Fruit fly (Drosophila melanogaster) whole organism, embryonic: Measurements from ENCODE around the gene CAH7.

ENCODE experiments used
- Atf3 ChIP-seq: fragments of 200-800 bp; sonication (Bioruptor generic); optimal IDR thresholded peaks from 3 replicates; lab custom pipeline; 2016; ENCODE audit warnings: missing biosample characterization, missing genetic modification characterization
- C15 ChIP-seq: fragments of 200-800 bp; sonication (Bioruptor generic); IDR thresholded peaks from 3 replicates; pipeline ENCODE4 v1.3.6; 2022; ENCODE audit warnings: missing biosample characterization, missing genetic modification characterization
- CG11085 ChIP-seq: fragments of 200-800 bp; sonication (Bioruptor generic); IDR thresholded peaks from 2 replicates; pipeline ENCODE4 v1.3.6; 2022; ENCODE audit warnings: missing biosample characterization, missing genetic modification characterization
- CG11504 ChIP-seq: fragments of 200-800 bp; sonication (Bioruptor generic); optimal IDR thresholded peaks from 3 replicates; lab custom pipeline; 2019; ENCODE audit warnings: missing biosample characterization, mild to moderate bottlenecking, missing genetic modification characterization, moderate library complexity
- CG11723 ChIP-seq: fragments of 200-800 bp; sonication (Bioruptor generic); optimal IDR thresholded peaks from 2 replicates; lab custom pipeline; 2017; ENCODE audit warnings: missing biosample characterization, mild to moderate bottlenecking, missing genetic modification characterization
- CG12104 ChIP-seq: fragments of 200-800 bp; sonication (Bioruptor generic); optimal IDR thresholded peaks from 3 replicates; lab custom pipeline; 2016; ENCODE audit warnings: missing biosample characterization, missing genetic modification characterization
- CG12391 ChIP-seq: fragments of 200-800 bp; sonication (Bioruptor generic); optimal IDR thresholded peaks from 3 replicates; lab custom pipeline; 2018; ENCODE audit warnings: missing biosample characterization, mild to moderate bottlenecking, missing genetic modification characterization, moderate library complexity
- CG12942 ChIP-seq: fragments of 200-800 bp; sonication (Bioruptor generic); optimal IDR thresholded peaks from 3 replicates; lab custom pipeline; 2016; ENCODE audit warnings: missing biosample characterization, missing genetic modification characterization
- CG13424 ChIP-seq: fragments of 200-800 bp; sonication (Bioruptor generic); optimal IDR thresholded peaks from 2 replicates; lab custom pipeline; 2019; ENCODE audit warnings: missing biosample characterization, mild to moderate bottlenecking, missing genetic modification characterization, moderate library complexity
- CG13775 ChIP-seq: fragments of 200-800 bp; sonication (Bioruptor generic); optimal IDR thresholded peaks from 3 replicates; lab custom pipeline; 2017; ENCODE audit warnings: missing biosample characterization, mild to moderate bottlenecking, missing genetic modification characterization
- CG15514 ChIP-seq: fragments of 200-800 bp; sonication (Bioruptor generic); optimal IDR thresholded peaks from 3 replicates; lab custom pipeline; 2017; ENCODE audit warnings: missing biosample characterization, missing genetic modification characterization, mild to moderate bottlenecking, moderate library complexity, missing genetic modification reagents
- CG17568 ChIP-seq: fragments of 200-800 bp; sonication (Bioruptor generic); optimal IDR thresholded peaks from 2 replicates; lab custom pipeline; 2018; ENCODE audit warnings: missing biosample characterization, mild to moderate bottlenecking, missing genetic modification characterization, moderate library complexity
- CG31441 ChIP-seq: fragments of 200-800 bp; sonication (Bioruptor generic); IDR thresholded peaks from 2 replicates; pipeline ENCODE4 v1.3.6; 2022; ENCODE audit warnings: missing biosample characterization, missing genetic modification characterization
- CG3995 ChIP-seq: fragments of 200-800 bp; sonication (Bioruptor generic); optimal IDR thresholded peaks from 3 replicates; lab custom pipeline; 2016; ENCODE audit warnings: missing biosample characterization, missing genetic modification characterization
- CG4282 ChIP-seq: fragments of 200-800 bp; sonication (Bioruptor generic); optimal IDR thresholded peaks from 2 replicates; lab custom pipeline; 2016; ENCODE audit warnings: missing biosample characterization, missing genetic modification characterization
- CG4328 ChIP-seq: fragments of 200-800 bp; sonication (Bioruptor generic); optimal IDR thresholded peaks from 3 replicates; lab custom pipeline; 2017; ENCODE audit warnings: missing biosample characterization, missing genetic modification reagents, missing genetic modification characterization
- CG4730 ChIP-seq: fragments of 200-800 bp; sonication (Bioruptor generic); IDR thresholded peaks from 2 replicates; pipeline ENCODE4 v1.3.6; 2022; ENCODE audit warnings: missing biosample characterization, missing genetic modification characterization
- CG4854 ChIP-seq: fragments of 200-800 bp; sonication (Bioruptor generic); optimal IDR thresholded peaks from 2 replicates; lab custom pipeline; 2016; ENCODE audit warnings: missing biosample characterization, missing genetic modification characterization, inconsistent platforms
- CG5953 ChIP-seq: fragments of 200-800 bp; sonication (Bioruptor generic); IDR thresholded peaks from 2 replicates; pipeline ENCODE4 v1.3.6; 2022; ENCODE audit warnings: missing biosample characterization, missing genetic modification characterization
- CG6272 ChIP-seq: fragments of 200-800 bp; sonication (Bioruptor generic); IDR thresholded peaks from 2 replicates; pipeline ENCODE4 v1.3.6; 2022; ENCODE audit warnings: missing biosample characterization, missing genetic modification characterization
- CG6654 ChIP-seq: fragments of 200-800 bp; sonication (Bioruptor generic); optimal IDR thresholded peaks from 2 replicates; lab custom pipeline; 2017; ENCODE audit warnings: missing biosample characterization, mild to moderate bottlenecking, missing genetic modification characterization
- CG6683 ChIP-seq: fragments of 200-800 bp; sonication (Bioruptor generic); optimal IDR thresholded peaks from 2 replicates; lab custom pipeline; 2017; ENCODE audit warnings: missing biosample characterization, mild to moderate bottlenecking, missing genetic modification characterization, missing genetic modification reagents
- CG8765 ChIP-seq: fragments of 200-800 bp; sonication (Bioruptor generic); IDR thresholded peaks from 2 replicates; pipeline ENCODE4 v1.3.6; 2022; ENCODE audit warnings: missing biosample characterization, missing genetic modification characterization
- CoRest ChIP-seq: fragments of 200-800 bp; sonication (Bioruptor generic); optimal IDR thresholded peaks from 3 replicates; lab custom pipeline; 2018; ENCODE audit warnings: missing biosample characterization, mild to moderate bottlenecking, missing genetic modification characterization, moderate library complexity
- Dbx ChIP-seq: fragments of 200-800 bp; sonication (Bioruptor generic); IDR thresholded peaks from 3 replicates; pipeline ENCODE4 v1.3.6; 2022; ENCODE audit warnings: missing biosample characterization, missing genetic modification characterization
- E2f2 ChIP-seq: fragments of 200-800 bp; sonication (Bioruptor generic); IDR thresholded peaks from 2 replicates; pipeline ENCODE4 v1.3.6; 2022; ENCODE audit warnings: missing biosample characterization, missing genetic modification characterization
- ERR ChIP-seq: fragments of 200-800 bp; sonication (Bioruptor generic); optimal IDR thresholded peaks from 2 replicates; lab custom pipeline; 2016; ENCODE audit warnings: missing biosample characterization, missing genetic modification characterization
- Fer2 ChIP-seq: fragments of 200-800 bp; sonication (Bioruptor generic); optimal IDR thresholded peaks from 2 replicates; lab custom pipeline; 2018; ENCODE audit warnings: missing biosample characterization, mild to moderate bottlenecking, missing genetic modification characterization, moderate library complexity
- Hr51 ChIP-seq, 2 experiments: fragments of 200-800 bp; sonication (Bioruptor generic); optimal IDR thresholded peaks; 2 replicates in 1 of 2; 3 replicates in 1 of 2; lab custom pipeline; 2016 to 2018; ENCODE audit warnings: missing biosample characterization in 2 of 2, missing genetic modification characterization in 2 of 2, mild to moderate bottlenecking in 1 of 2, moderate library complexity in 1 of 2
- Lhr ChIP-seq: fragments of 200-800 bp; sonication (Bioruptor generic); optimal IDR thresholded peaks from 3 replicates; lab custom pipeline; 2017; ENCODE audit warnings: mild to moderate bottlenecking, missing biosample characterization, missing genetic modification reagents, missing genetic modification characterization
- Med ChIP-seq: fragments of 200-800 bp; sonication (Bioruptor generic); peaks from one replicate; lab custom pipeline; 2016; ENCODE audit warnings: missing biosample characterization, missing genetic modification characterization, mild to moderate bottlenecking, inconsistent platforms, moderate library complexity
- Myb ChIP-seq: fragments of 200-800 bp; sonication (Bioruptor generic); optimal IDR thresholded peaks from 2 replicates; lab custom pipeline; 2016; ENCODE audit warnings: missing biosample characterization, missing genetic modification characterization
- Neu2 ChIP-seq: fragments of 200-800 bp; sonication (Bioruptor generic); optimal IDR thresholded peaks from 3 replicates; lab custom pipeline; 2016; ENCODE audit warnings: missing biosample characterization, missing genetic modification characterization, borderline replicate concordance
- Sox100B ChIP-seq: fragments of 200-800 bp; sonication (Bioruptor generic); optimal IDR thresholded peaks from 3 replicates; lab custom pipeline; 2018; ENCODE audit warnings: missing biosample characterization, mild to moderate bottlenecking, missing genetic modification characterization
- ase ChIP-seq: fragments of 200-800 bp; sonication (Bioruptor generic); IDR thresholded peaks from 3 replicates; pipeline ENCODE4 v1.3.6; 2022; ENCODE audit warnings: missing biosample characterization, missing genetic modification characterization
- danr ChIP-seq: fragments of 200-800 bp; sonication (Bioruptor generic); IDR thresholded peaks from 2 replicates; pipeline ENCODE4 v1.3.6; 2022; ENCODE audit warnings: missing biosample characterization, missing genetic modification characterization
- emc ChIP-seq: fragments of 200-800 bp; sonication (Bioruptor generic); optimal IDR thresholded peaks from 2 replicates; lab custom pipeline; 2016; ENCODE audit warnings: missing biosample characterization, missing genetic modification characterization
- fd3F ChIP-seq: fragments of 200-800 bp; sonication (Bioruptor generic); optimal IDR thresholded peaks from 2 replicates; lab custom pipeline; 2018; ENCODE audit warnings: missing biosample characterization, mild to moderate bottlenecking, missing genetic modification characterization, moderate library complexity
- fd64A ChIP-seq: fragments of 200-800 bp; sonication (Bioruptor generic); optimal IDR thresholded peaks from 3 replicates; lab custom pipeline; 2018; ENCODE audit warnings: missing biosample characterization, mild to moderate bottlenecking, missing genetic modification characterization
- gro ChIP-seq: fragments of 200-800 bp; sonication (Bioruptor generic); optimal IDR thresholded peaks from 2 replicates; lab custom pipeline; 2016; ENCODE audit warnings: missing biosample characterization, missing genetic modification characterization
- hb ChIP-seq: fragments of 200-800 bp; sonication (Bioruptor generic); IDR thresholded peaks from 3 replicates; pipeline ENCODE4 v1.3.6; 2022; ENCODE audit warnings: missing biosample characterization, missing genetic modification characterization; ENCODE audit not compliant: partially characterized antibody
- hth ChIP-seq: fragments of >200 bp; optimal IDR thresholded peaks from 2 replicates; lab custom pipeline; 2017; ENCODE audit warnings: inconsistent platforms
- ind ChIP-seq: fragments of 200-800 bp; sonication (Bioruptor generic); optimal IDR thresholded peaks from 3 replicates; lab custom pipeline; 2016; ENCODE audit warnings: missing biosample characterization, missing genetic modification characterization
- maf-S ChIP-seq: fragments of 200-800 bp; sonication (Bioruptor generic); optimal IDR thresholded peaks from 2 replicates; lab custom pipeline; 2016; ENCODE audit warnings: missing biosample characterization, missing genetic modification characterization
- pb ChIP-seq: fragments of 200-800 bp; sonication (Bioruptor generic); optimal IDR thresholded peaks from 3 replicates; lab custom pipeline; 2016; ENCODE audit warnings: missing biosample characterization, missing genetic modification characterization
- sr ChIP-seq: fragments of 200-800 bp; sonication (Bioruptor generic); IDR thresholded peaks from 3 replicates; pipeline ENCODE4 v1.3.6; 2022; ENCODE audit warnings: missing biosample characterization, missing genetic modification characterization
- tin ChIP-seq: fragments of 200-800 bp; sonication (Bioruptor generic); optimal IDR thresholded peaks from 3 replicates; lab custom pipeline; 2016; ENCODE audit warnings: missing biosample characterization, missing genetic modification characterization
- toy ChIP-seq: fragments of 200-800 bp; sonication (Bioruptor generic); IDR thresholded peaks from 2 replicates; pipeline ENCODE4 v1.3.6; 2022; ENCODE audit warnings: missing biosample characterization, missing genetic modification characterization
- trem ChIP-seq: fragments of 200-800 bp; optimal IDR thresholded peaks from 3 replicates; lab custom pipeline; 2019; ENCODE audit warnings: missing biosample characterization, mild to moderate bottlenecking, missing genetic modification characterization, moderate library complexity
- trh ChIP-seq: fragments of 200-800 bp; sonication (Bioruptor generic); optimal IDR thresholded peaks from 2 replicates; lab custom pipeline; 2016; ENCODE audit warnings: missing biosample characterization, missing genetic modification characterization
- unpg ChIP-seq: fragments of 200-800 bp; sonication (Bioruptor generic); optimal IDR thresholded peaks from 3 replicates; lab custom pipeline; 2018; ENCODE audit warnings: missing biosample characterization, mild to moderate bottlenecking, missing genetic modification characterization, moderate library complexity

Gene CAH7

DNA sequence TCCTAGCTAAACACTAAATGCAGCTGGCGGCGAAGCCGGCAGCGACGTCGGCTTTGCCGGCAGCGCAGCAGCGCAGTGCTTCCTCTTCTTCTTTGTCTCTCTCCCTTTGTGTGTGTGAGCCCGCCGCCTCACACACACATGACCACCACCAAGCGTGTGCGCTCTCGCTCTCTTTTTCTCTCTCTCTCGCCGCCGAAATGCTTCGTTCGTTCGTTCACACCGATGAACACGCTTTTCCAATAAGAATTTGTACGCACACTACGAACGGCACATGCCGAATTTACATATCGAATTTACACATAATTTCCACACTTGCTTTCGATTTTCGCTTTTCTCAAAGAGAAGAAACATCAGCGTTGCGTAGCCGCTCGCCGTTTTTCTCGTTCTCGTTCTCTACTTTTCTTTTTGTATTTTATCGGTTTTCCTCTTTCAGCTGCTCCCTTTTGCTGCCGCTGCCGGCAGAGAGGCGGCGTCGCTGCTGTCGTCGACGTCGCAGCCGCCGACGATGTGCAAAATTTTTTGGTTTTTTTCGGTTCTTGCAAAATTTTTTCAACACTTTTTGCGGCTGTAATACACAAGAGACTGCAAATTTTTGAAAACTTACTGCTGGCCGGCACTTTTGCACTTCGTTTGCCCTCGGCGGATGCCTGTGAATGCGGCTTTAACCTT lies 2.7 kb upstream of the CAH7 start (continued):
- no peak for TF ChIP-seq maf-S (GFP tag; lab: Kevin White, UChicago)
- no peak for TF ChIP-seq ERR (GFP tag; lab: Kevin White, UChicago)
- TF ChIP-seq CG12942 (GFP tag; lab: Kevin White, UChicago): no peak
- no peak for TF ChIP-seq fd3F
- TF ChIP-seq CG13424: peak; percentile 2
- no peak for TF ChIP-seq hth (lab: Kevin White, UChicago)
- no peak; the same call in 2 of the 3 replicates for TF ChIP-seq sr (GFP tag; lab: Robert Waterston, UW)
- TF ChIP-seq hb (GFP tag; lab: Robert Waterston, UW): no peak
- no peak for TF ChIP-seq Myb (GFP tag; lab: Kevin White, UChicago)
- TF ChIP-seq gro (GFP tag; lab: Kevin White, UChicago): no peak
- no peak for TF ChIP-seq CG6272 (GFP tag; lab: Robert Waterston, UW)
- TF ChIP-seq CG6654 (GFP tag; lab: Kevin White, UChicago): no peak
- no peak for TF ChIP-seq toy
- peak; percentile 54; the same call in 2 of the 3 replicates for TF ChIP-seq Dbx (GFP tag; lab: Robert Waterston, UW)
- TF ChIP-seq Med: peak; percentile 82
- no peak for TF ChIP-seq Atf3 (GFP tag; lab: Kevin White, UChicago)
- TF ChIP-seq CG6683: no peak
- TF ChIP-seq CG31441 (GFP tag; lab: Robert Waterston, UW): peak; percentile 23; the same call in 1 of the 2 replicates
- TF ChIP-seq CG4854 (GFP tag; lab: Kevin White, UChicago): no peak
- no peak for TF ChIP-seq CG11723 (GFP tag; lab: Kevin White, UChicago)
- TF ChIP-seq CG13775 (GFP tag; lab: Kevin White, UChicago): no peak
- no peak for TF ChIP-seq Hr51 (GFP tag; optimal IDR thresholded peaks at IDR 0.05; lab: Kevin White, UChicago)
- no peak for TF ChIP-seq CG12104
- no peak for TF ChIP-seq tin
- TF ChIP-seq Sox100B (GFP tag; lab: Kevin White, UChicago): no peak
- TF ChIP-seq trh (GFP tag; lab: Kevin White, UChicago): no peak
- no peak for TF ChIP-seq CG8765
- no peak for TF ChIP-seq ind (GFP tag; lab: Kevin White, UChicago)
- no peak for TF ChIP-seq emc
- TF ChIP-seq Neu2 (GFP tag; lab: Kevin White, UChicago): no peak
- TF ChIP-seq trem (tag; lab: Kevin White, UChicago): no peak
- no peak for TF ChIP-seq C15 (GFP tag; lab: Robert Waterston, UW)
- TF ChIP-seq CG3995 (GFP tag; lab: Kevin White, UChicago): no peak
- TF ChIP-seq CG11085 (GFP tag; lab: Robert Waterston, UW): no peak
- no peak for TF ChIP-seq E2f2 (GFP tag; lab: Robert Waterston, UW)
- no peak for TF ChIP-seq fd64A (GFP tag; lab: Kevin White, UChicago)
- no peak for TF ChIP-seq CG4730 (GFP tag; lab: Robert Waterston, UW)
- no peak for TF ChIP-seq danr (GFP tag; lab: Robert Waterston, UW)
- no peak for TF ChIP-seq pb (GFP tag; lab: Kevin White, UChicago)
- TF ChIP-seq CG12391 (tag; lab: Kevin White, UChicago): no peak
- TF ChIP-seq ase (GFP tag; lab: Robert Waterston, UW): no peak
- TF ChIP-seq unpg: no peak
- no peak for TF ChIP-seq CG11504 (tag; lab: Kevin White, UChicago)
- TF ChIP-seq Lhr: no peak
- TF ChIP-seq CoRest (tag; lab: Kevin White, UChicago): no peak
- TF ChIP-seq CG4282 (GFP tag; lab: Kevin White, UChicago): no peak
- TF ChIP-seq CG17568 (GFP tag; lab: Kevin White, UChicago): no peak
- no peak for TF ChIP-seq CG4328 (GFP tag; lab: Kevin White, UChicago)
- no peak for TF ChIP-seq CG5953 (GFP tag; lab: Robert Waterston, UW)
- no peak for TF ChIP-seq CG15514 (GFP tag; lab: Kevin White, UChicago)
- no peak for TF ChIP-seq Fer2 (tag; lab: Kevin White, UChicago)
